Worm (Caenorhabditis elegans) whole organism, L4/young adult: ENCODE data around the gene tag-51.

Source experiments
- W03F9.2 ChIP-seq: fragments of 150-350 bp; optimal IDR thresholded peaks from 2 replicates; lab custom pipeline; 2014; ENCODE audit warnings: missing biosample characterization, missing genetic modification characterization
- him-1 ChIP-seq: sonication (generic microtip); optimal IDR thresholded peaks from 2 replicates; lab custom pipeline; 2016; ENCODE audit warnings: missing genotype, missing genetic modification reagents, missing genetic modification characterization, missing compliant biosample characterization

ce11 chrIII:815845-816244 is 38.2 kb upstream of the tag-51 start, which contains the start of gene dac-1:
- TF ChIP-seq him-1 (tag; lab: Kevin White, UChicago) (no peak), W03F9.2 (tag; lab: Kevin White, UChicago) (no peak)
